Fruit fly (Drosophila melanogaster): ENCODE measurements around the gene Ir10a.

Ir10a gene

dm6 chrX:11338973-11339867, 28.2 kb upstream of the Ir10a start (continued):
- TF ChIP-seq usp (GFP tag; optimal IDR thresholded peaks at IDR 0.05): no peak
- TF ChIP-seq Tbp (GFP tag; optimal IDR thresholded peaks at IDR 0.05): peak; percentile 36
- peak; percentile 53 for TF ChIP-seq pho (GFP tag; optimal IDR thresholded peaks at IDR 0.05)
- no peak for TF ChIP-seq B-H1 (GFP tag; IDR thresholded peaks at IDR 0.05)
- no peak for TF ChIP-seq lola (GFP tag; optimal IDR thresholded peaks at IDR 0.05)
- 0 out of 2 replicates have a peak, but pooled peaks have one; percentile 2 for TF ChIP-seq Rx (GFP tag; IDR thresholded peaks at IDR 0.05)
- TF ChIP-seq CG12299 (tag; optimal IDR thresholded peaks at IDR 0.05): no peak
- TF ChIP-seq dpn (GFP tag; optimal IDR thresholded peaks at IDR 0.05): peak; percentile 66 to 70
- TF ChIP-seq ERR (GFP tag; optimal IDR thresholded peaks at IDR 0.05): peak; percentile 68
- no peak for TF ChIP-seq sens-2 (GFP tag; IDR thresholded peaks at IDR 0.05)
- peak; percentile 76 for TF ChIP-seq CG14710 (tag; optimal IDR thresholded peaks at IDR 0.05)
- TF ChIP-seq Mad (GFP tag; optimal IDR thresholded peaks at IDR 0.05): no peak
- no peak; the same call in 2 of the 3 replicates for TF ChIP-seq Aef1 (GFP tag; IDR thresholded peaks at IDR 0.05)
- peak; percentile 23 for TF ChIP-seq da (GFP tag; optimal IDR thresholded peaks at IDR 0.05)
- TF ChIP-seq CG17612 (GFP tag; IDR thresholded peaks at IDR 0.05): no peak
- TF ChIP-seq CG32532 (GFP tag; IDR thresholded peaks at IDR 0.05): peak; percentile 53
- TF ChIP-seq disco-r (GFP tag; optimal IDR thresholded peaks at IDR 0.05): peak; percentile 18
- no peak for TF ChIP-seq hth (optimal IDR thresholded peaks at IDR 0.05)
- TF ChIP-seq Bdp1 (GFP tag; optimal IDR thresholded peaks at IDR 0.05): no peak
- TF ChIP-seq mld (GFP tag; IDR thresholded peaks at IDR 0.05; ENCODE audit: partially characterized antibody): peak; percentile 70; the same call in 1 of the 3 replicates
- TF ChIP-seq tio (GFP tag; optimal IDR thresholded peaks at IDR 0.05): peak; percentile 4
- TF ChIP-seq Deaf1 (tag; optimal IDR thresholded peaks at IDR 0.05): no peak
- no peak for TF ChIP-seq Hr39 (optimal IDR thresholded peaks at IDR 0.05)
- peak; percentile 55 for TF ChIP-seq Hmr (GFP tag; optimal IDR thresholded peaks at IDR 0.05)
- TF ChIP-seq Eip74EF (GFP tag; optimal IDR thresholded peaks at IDR 0.05): no peak
- no peak for TF ChIP-seq CG1233 (GFP tag; optimal IDR thresholded peaks at IDR 0.05)
- no peak for TF ChIP-seq ttk (GFP tag; IDR thresholded peaks at IDR 0.05)
- TF ChIP-seq CG11695 (GFP tag; IDR thresholded peaks at IDR 0.05): no peak
- TF ChIP-seq CG42726 (GFP tag; IDR thresholded peaks at IDR 0.05; ENCODE audit: partially characterized antibody): peak; percentile 74
- TF ChIP-seq CG8281 (tag; optimal IDR thresholded peaks at IDR 0.05): no peak
- no peak for TF ChIP-seq rib (GFP tag; IDR thresholded peaks at IDR 0.05)
- peak; percentile 82 for TF ChIP-seq tna (GFP tag; IDR thresholded peaks at IDR 0.05; ENCODE audit: partially characterized antibody)
- TF ChIP-seq Antp (GFP tag; optimal IDR thresholded peaks at IDR 0.05): peak; percentile 76
- peak; percentile 68 for TF ChIP-seq Rfx (GFP tag; IDR thresholded peaks at IDR 0.05)
- TF ChIP-seq Hr78 (GFP tag; optimal IDR thresholded peaks at IDR 0.05): no peak
- peak; percentile 26 to 86 for TF ChIP-seq crp (GFP tag; optimal IDR thresholded peaks at IDR 0.05)
- TF ChIP-seq slbo (GFP tag; IDR thresholded peaks at IDR 0.05): peak; percentile 72
- no peak for TF ChIP-seq CTCF (GFP tag; optimal IDR thresholded peaks at IDR 0.05)
- TF ChIP-seq CG1024 (GFP tag; IDR thresholded peaks at IDR 0.05): no peak
- TF ChIP-seq gem (tag; optimal IDR thresholded peaks at IDR 0.05): peak; percentile 31
- TF ChIP-seq corto (GFP tag; optimal IDR thresholded peaks at IDR 0.05): no peak
- TF ChIP-seq CG2875 (GFP tag; optimal IDR thresholded peaks at IDR 0.05): peak; percentile 17
- peak; percentile 61 for TF ChIP-seq ato (GFP tag; IDR thresholded peaks at IDR 0.05; ENCODE audit: partially characterized antibody)
- peak; percentile 17 for TF ChIP-seq HHEX (GFP tag; optimal IDR thresholded peaks at IDR 0.05)
- TF ChIP-seq Dbx (GFP tag; IDR thresholded peaks at IDR 0.05): peak; percentile 29; the same call in 1 of the 3 replicates
- TF ChIP-seq Abd-B (GFP tag; optimal IDR thresholded peaks at IDR 0.05): peak; percentile 53
- TF ChIP-seq eyg (GFP tag; optimal IDR thresholded peaks at IDR 0.05): no peak
- TF ChIP-seq al (GFP tag; IDR thresholded peaks at IDR 0.05): peak; percentile 49
- peak; percentile 1 for TF ChIP-seq CG3838 (GFP tag; optimal IDR thresholded peaks at IDR 0.05)
